Fruit fly (Drosophila melanogaster) whole organism, embryonic: ENCODE results near the gene Rchy1.

ENCODE experiments used
- Atf3 ChIP-seq: fragments of 200-800 bp; sonication (Bioruptor generic); optimal IDR thresholded peaks from 3 replicates; lab custom pipeline; 2016; ENCODE audit warnings: missing biosample characterization, missing genetic modification characterization
- CG10959 ChIP-seq: fragments of 200-800 bp; sonication (Bioruptor generic); IDR thresholded peaks from 2 replicates; pipeline ENCODE4 v1.3.6; 2022; ENCODE audit warnings: missing biosample characterization, missing genetic modification characterization
- CG11085 ChIP-seq: fragments of 200-800 bp; sonication (Bioruptor generic); IDR thresholded peaks from 2 replicates; pipeline ENCODE4 v1.3.6; 2022; ENCODE audit warnings: missing biosample characterization, missing genetic modification characterization
- CG11504 ChIP-seq: fragments of 200-800 bp; sonication (Bioruptor generic); optimal IDR thresholded peaks from 3 replicates; lab custom pipeline; 2019; ENCODE audit warnings: missing biosample characterization, mild to moderate bottlenecking, missing genetic modification characterization, moderate library complexity
- CG12155 ChIP-seq: fragments of 200-800 bp; sonication (Bioruptor generic); optimal IDR thresholded peaks from 3 replicates; lab custom pipeline; 2016; ENCODE audit warnings: missing biosample characterization, missing genetic modification characterization
- CG13123 ChIP-seq: fragments of 200-800 bp; sonication (Bioruptor generic); optimal IDR thresholded peaks from 2 replicates; lab custom pipeline; 2016; ENCODE audit warnings: missing biosample characterization, missing genetic modification characterization
- CG13624 ChIP-seq: fragments of 200-800 bp; sonication (Bioruptor generic); optimal IDR thresholded peaks from 2 replicates; lab custom pipeline; 2016; ENCODE audit warnings: missing biosample characterization, missing genetic modification characterization
- CG16779 ChIP-seq: fragments of 200-800 bp; sonication (Bioruptor generic); IDR thresholded peaks from 2 replicates; pipeline ENCODE4 v1.3.6; 2022; ENCODE audit warnings: missing biosample characterization, missing genetic modification characterization
- CG18476 ChIP-seq: fragments of 200-800 bp; sonication (Bioruptor generic); optimal IDR thresholded peaks from 2 replicates; lab custom pipeline; 2016; ENCODE audit warnings: missing biosample characterization, mild to moderate bottlenecking, missing genetic modification characterization
- CG18764 ChIP-seq: fragments of 200-800 bp; sonication (Bioruptor generic); optimal IDR thresholded peaks from 3 replicates; lab custom pipeline; 2016; ENCODE audit warnings: missing biosample characterization, missing genetic modification characterization
- CG32532 ChIP-seq: fragments of 200-800 bp; sonication (Bioruptor generic); IDR thresholded peaks from 2 replicates; pipeline ENCODE4 v1.3.6; 2022; ENCODE audit warnings: missing biosample characterization, missing genetic modification characterization
- CG3407 ChIP-seq: fragments of 200-800 bp; sonication (Bioruptor generic); optimal IDR thresholded peaks from 2 replicates; lab custom pipeline; 2018; ENCODE audit warnings: missing biosample characterization, mild to moderate bottlenecking, missing genetic modification characterization
- CG3847 ChIP-seq: fragments of 200-800 bp; sonication (Bioruptor generic); IDR thresholded peaks from 2 replicates; pipeline ENCODE4 v1.3.6; 2022; ENCODE audit warnings: missing biosample characterization, missing genetic modification characterization
- CG43689 ChIP-seq: fragments of 200-800 bp; sonication (Bioruptor generic); IDR thresholded peaks from 2 replicates; pipeline ENCODE4 v1.3.6; 2022; ENCODE audit warnings: missing biosample characterization, missing genetic modification characterization
- CG7271 ChIP-seq: fragments of 200-800 bp; sonication (Bioruptor generic); optimal IDR thresholded peaks from 2 replicates; lab custom pipeline; 2018; ENCODE audit warnings: missing biosample characterization, mild to moderate bottlenecking, missing genetic modification characterization, moderate library complexity
- CG8359 ChIP-seq: fragments of 200-800 bp; sonication (Bioruptor generic); optimal IDR thresholded peaks from 2 replicates; lab custom pipeline; 2017; ENCODE audit warnings: missing biosample characterization, mild to moderate bottlenecking, missing genetic modification characterization, borderline replicate concordance
- CG9215 ChIP-seq: fragments of 200-800 bp; sonication (Bioruptor generic); IDR thresholded peaks from 2 replicates; pipeline ENCODE4 v1.3.6; 2022; ENCODE audit warnings: missing biosample characterization, missing genetic modification characterization
- CG9817 ChIP-seq: fragments of 200-800 bp; sonication (Bioruptor generic); optimal IDR thresholded peaks from 2 replicates; lab custom pipeline; 2018; ENCODE audit warnings: missing biosample characterization, mild to moderate bottlenecking, missing genetic modification characterization, moderate library complexity
- CoRest ChIP-seq: fragments of 200-800 bp; sonication (Bioruptor generic); optimal IDR thresholded peaks from 3 replicates; lab custom pipeline; 2018; ENCODE audit warnings: missing biosample characterization, mild to moderate bottlenecking, missing genetic modification characterization, moderate library complexity
- D ChIP-seq, 2 experiments: fragments of 200-800 bp in 1 of 2; fragments of >200 bp in 1 of 2; sonication (Bioruptor generic) in 1 of 2; optimal IDR thresholded peaks; 2 replicates in 1 of 2; 3 replicates in 1 of 2; lab custom pipeline; 2017; ENCODE audit warnings: mild to moderate bottlenecking in 1 of 2, missing biosample characterization in 1 of 2, missing genetic modification characterization in 1 of 2, missing genetic modification reagents in 1 of 2
- Dp ChIP-seq: fragments of 200-800 bp; sonication (Bioruptor generic); optimal IDR thresholded peaks from 2 replicates; lab custom pipeline; 2018; ENCODE audit warnings: missing biosample characterization, mild to moderate bottlenecking, missing genetic modification characterization, moderate library complexity
- ERR ChIP-seq: fragments of 200-800 bp; sonication (Bioruptor generic); optimal IDR thresholded peaks from 2 replicates; lab custom pipeline; 2016; ENCODE audit warnings: missing biosample characterization, missing genetic modification characterization
- Ets65A ChIP-seq: fragments of 200-800 bp; sonication (Bioruptor generic); peaks from one replicate; lab custom pipeline; 2016; ENCODE audit warnings: missing biosample characterization, missing genetic modification characterization
- GATAe ChIP-seq: fragments of 200-800 bp; sonication (Bioruptor generic); conservative IDR thresholded peaks from 2 replicates; pipeline ENCODE4 v1.3.6; 2022; ENCODE audit warnings: missing biosample characterization, missing genetic modification characterization
- H15 ChIP-seq: fragments of 200-800 bp; sonication (Bioruptor generic); IDR thresholded peaks from 3 replicates; pipeline ENCODE4 v1.3.6; 2022; ENCODE audit warnings: missing biosample characterization, missing genetic modification characterization
- HLH3B ChIP-seq: fragments of 200-800 bp; sonication (Bioruptor generic); IDR thresholded peaks from 2 replicates; pipeline ENCODE4 v1.3.6; 2022; ENCODE audit warnings: missing biosample characterization, missing genetic modification characterization
- Lhr ChIP-seq: fragments of 200-800 bp; sonication (Bioruptor generic); optimal IDR thresholded peaks from 3 replicates; lab custom pipeline; 2017; ENCODE audit warnings: mild to moderate bottlenecking, missing biosample characterization, missing genetic modification reagents, missing genetic modification characterization
- Max ChIP-seq: fragments of 200-800 bp; sonication (Bioruptor generic); optimal IDR thresholded peaks from 2 replicates; lab custom pipeline; 2016; ENCODE audit warnings: missing biosample characterization, mild to moderate bottlenecking, missing genetic modification characterization
- Pdp1 ChIP-seq, 2 experiments: fragments of 200-800 bp; sonication (Bioruptor generic); optimal IDR thresholded peaks; 3 replicates each; lab custom pipeline; 2016; ENCODE audit warnings: missing biosample characterization in 2 of 2, missing genetic modification characterization in 2 of 2, mild to moderate bottlenecking in 1 of 2, moderate library complexity in 1 of 2
- TFAM ChIP-seq: fragments of 200-800 bp; sonication (Bioruptor generic); optimal IDR thresholded peaks from 2 replicates; lab custom pipeline; 2017; ENCODE audit warnings: missing biosample characterization, missing genetic modification characterization, inconsistent platforms
- al ChIP-seq: fragments of 200-800 bp; sonication (Bioruptor generic); IDR thresholded peaks from 2 replicates; pipeline ENCODE4 v1.3.6; 2022; ENCODE audit warnings: missing biosample characterization, missing genetic modification characterization
- crc ChIP-seq: fragments of 200-800 bp; sonication (Bioruptor generic); optimal IDR thresholded peaks from 2 replicates; lab custom pipeline; 2016; ENCODE audit warnings: missing biosample characterization, missing genetic modification characterization
- dysf ChIP-seq: fragments of 200-800 bp; sonication (Bioruptor generic); IDR thresholded peaks from 3 replicates; pipeline ENCODE4 v1.3.6; 2022; ENCODE audit warnings: missing biosample characterization, missing genetic modification characterization
- fd96Cb ChIP-seq: fragments of 200-800 bp; sonication (Bioruptor generic); optimal IDR thresholded peaks from 2 replicates; lab custom pipeline; 2018; ENCODE audit warnings: missing biosample characterization, mild to moderate bottlenecking, missing genetic modification characterization, moderate library complexity
- ftz-f1 ChIP-seq: fragments of 200-800 bp; sonication (Bioruptor generic); optimal IDR thresholded peaks from 2 replicates; lab custom pipeline; 2016; ENCODE audit warnings: missing biosample characterization, missing genetic modification characterization
- gce ChIP-seq: fragments of 200-800 bp; sonication (Bioruptor generic); IDR thresholded peaks from 3 replicates; pipeline ENCODE4 v1.3.6; 2022; ENCODE audit warnings: missing biosample characterization, missing genetic modification characterization
- inv ChIP-seq: fragments of 200-800 bp; sonication (Bioruptor generic); IDR thresholded peaks from 2 replicates; pipeline ENCODE4 v1.3.6; 2022; ENCODE audit warnings: missing biosample characterization, missing genetic modification characterization; ENCODE audit not compliant: partially characterized antibody
- kay ChIP-seq: fragments of 200-800 bp; sonication (Bioruptor generic); optimal IDR thresholded peaks from 2 replicates; lab custom pipeline; 2016; ENCODE audit warnings: missing biosample characterization, missing genetic modification characterization
- nau ChIP-seq: fragments of 200-800 bp; sonication (Bioruptor generic); optimal IDR thresholded peaks from 3 replicates; lab custom pipeline; 2017; ENCODE audit warnings: missing biosample characterization, mild to moderate bottlenecking, missing genetic modification characterization, missing genetic modification reagents
- otp ChIP-seq: fragments of 200-800 bp; sonication (Bioruptor generic); IDR thresholded peaks from 3 replicates; pipeline ENCODE4, ENCODE4 v1.3.6; 2022; ENCODE audit warnings: missing biosample characterization, missing genetic modification characterization
- repo ChIP-seq: fragments of 200-800 bp; sonication (Bioruptor generic); optimal IDR thresholded peaks from 2 replicates; lab custom pipeline; 2016; ENCODE audit warnings: missing biosample characterization, missing genetic modification characterization
- ro ChIP-seq: fragments of 200-800 bp; sonication (Bioruptor generic); IDR thresholded peaks from 2 replicates; pipeline ENCODE4 v1.3.6; 2022; ENCODE audit warnings: missing biosample characterization, missing genetic modification characterization
- scrt ChIP-seq: fragments of 200-800 bp; sonication (Bioruptor generic); optimal IDR thresholded peaks from 2 replicates; lab custom pipeline; 2018; ENCODE audit warnings: missing biosample characterization, mild to moderate bottlenecking, missing genetic modification characterization, moderate library complexity
- sd ChIP-seq: fragments of 200-800 bp; sonication (Bioruptor generic); optimal IDR thresholded peaks from 3 replicates; lab custom pipeline; 2018; ENCODE audit warnings: missing biosample characterization, mild to moderate bottlenecking, missing genetic modification characterization, moderate library complexity
- sisA ChIP-seq: fragments of 200-800 bp; sonication (Bioruptor generic); IDR thresholded peaks from 2 replicates; pipeline ENCODE4 v1.3.6; 2022; ENCODE audit warnings: missing biosample characterization, missing genetic modification characterization
- slp2 ChIP-seq: fragments of 200-800 bp; sonication (Bioruptor generic); optimal IDR thresholded peaks from 2 replicates; lab custom pipeline; 2016; ENCODE audit warnings: missing biosample characterization, missing genetic modification characterization
- so ChIP-seq: fragments of 200-800 bp; sonication (Bioruptor generic); IDR thresholded peaks from 3 replicates; pipeline ENCODE4 v1.3.6; 2022; ENCODE audit warnings: missing biosample characterization, missing genetic modification characterization
- sob ChIP-seq: fragments of 200-800 bp; sonication (Bioruptor generic); IDR thresholded peaks from 2 replicates; pipeline ENCODE4 v1.3.6; 2022; ENCODE audit warnings: missing biosample characterization, missing genetic modification characterization
- trh ChIP-seq: fragments of 200-800 bp; sonication (Bioruptor generic); optimal IDR thresholded peaks from 2 replicates; lab custom pipeline; 2016; ENCODE audit warnings: missing biosample characterization, missing genetic modification characterization
- tx ChIP-seq: fragments of 200-800 bp; sonication (Bioruptor generic); optimal IDR thresholded peaks from 2 replicates; lab custom pipeline; 2016; ENCODE audit warnings: missing biosample characterization, missing genetic modification characterization
- vvl ChIP-seq: fragments of 200-800 bp; sonication (Bioruptor generic); IDR thresholded peaks from 2 replicates; pipeline ENCODE4 v1.3.6; 2022; ENCODE audit warnings: missing biosample characterization, missing genetic modification characterization
- zf30C ChIP-seq: fragments of 200-800 bp; sonication (Bioruptor generic); optimal IDR thresholded peaks from 3 replicates; lab custom pipeline; 2018; ENCODE audit warnings: missing biosample characterization, mild to moderate bottlenecking, missing genetic modification characterization

Gene Rchy1

dm6 chr2L:6498448-6498847 is 33.0 kb upstream of the Rchy1 start, which contains the start of gene CG31637 (continued):
- no peak for TF ChIP-seq ERR (GFP tag; lab: Kevin White, UChicago)
- TF ChIP-seq CG18476 (GFP tag; lab: Kevin White, UChicago), result no peak
- peak; percentile 64 for TF ChIP-seq Dp (GFP tag; lab: Kevin White, UChicago)
- TF ChIP-seq inv (GFP tag; lab: Robert Waterston, UW), result no peak; the same call in 1 of the 2 replicates
- TF ChIP-seq CoRest (tag; lab: Kevin White, UChicago), result peak; percentile 30
- TF ChIP-seq repo, result no peak
- TF ChIP-seq sisA, result no peak
- TF ChIP-seq fd96Cb, result no peak
- TF ChIP-seq H15 (GFP tag; lab: Robert Waterston, UW), result no peak
- no peak for TF ChIP-seq al (GFP tag; lab: Robert Waterston, UW)
- no peak for TF ChIP-seq CG8359 (GFP tag; lab: Kevin White, UChicago)
- peak; percentile 61 for TF ChIP-seq CG13624 (GFP tag; lab: Kevin White, UChicago)
- no peak for TF ChIP-seq slp2 (GFP tag; lab: Kevin White, UChicago)
- TF ChIP-seq ftz-f1 (GFP tag; lab: Kevin White, UChicago), result peak; percentile 9
- TF ChIP-seq CG43689, result no peak
- TF ChIP-seq CG10959 (GFP tag; lab: Robert Waterston, UW), result no peak
- no peak for TF ChIP-seq HLH3B (GFP tag; lab: Robert Waterston, UW)
- peak; percentile 17 for TF ChIP-seq CG9817 (tag; lab: Kevin White, UChicago)
- no peak for TF ChIP-seq crc (GFP tag; lab: Kevin White, UChicago)
- TF ChIP-seq zf30C (GFP tag; lab: Kevin White, UChicago), result peak; percentile 42
- peak; percentile 42; the same call in 1 of the 2 replicates for TF ChIP-seq CG3847 (GFP tag; lab: Robert Waterston, UW)
- 0 out of 2 replicates have a peak, but pooled peaks have one; percentile 19 for TF ChIP-seq sob (GFP tag; lab: Robert Waterston, UW)
- no peak for TF ChIP-seq GATAe
- no peak for TF ChIP-seq nau
- TF ChIP-seq CG9215, result no peak
- TF ChIP-seq CG16779, result no peak
- TF ChIP-seq ro (GFP tag; lab: Robert Waterston, UW), result no peak
- no peak for TF ChIP-seq gce (GFP tag; lab: Robert Waterston, UW)
- TF ChIP-seq vvl, result peak; percentile 68
- TF ChIP-seq CG12155 (GFP tag; lab: Kevin White, UChicago), result peak; percentile 26
- TF ChIP-seq Ets65A (GFP tag; lab: Kevin White, UChicago), result peak; percentile 82
- peak in 1 of 2 experiments; percentile 62 for TF ChIP-seq Pdp1 (GFP tag; optimal IDR thresholded peaks at IDR 0.05; lab: Kevin White, UChicago)
- no peak for TF ChIP-seq CG13123
- TF ChIP-seq Max (GFP tag; lab: Kevin White, UChicago), result no peak
- no peak for TF ChIP-seq CG11085 (GFP tag; lab: Robert Waterston, UW)
- TF ChIP-seq otp (GFP tag; lab: Robert Waterston, UW), result no peak
- TF ChIP-seq D (optimal IDR thresholded peaks at IDR 0.05; lab: Kevin White, UChicago), result no peak
- no peak for TF ChIP-seq D (GFP tag; optimal IDR thresholded peaks at IDR 0.05; lab: Kevin White, UChicago)
- TF ChIP-seq Lhr (GFP tag; lab: Kevin White, UChicago), result peak; percentile 86
- no peak for TF ChIP-seq TFAM
- TF ChIP-seq CG11504 (tag; lab: Kevin White, UChicago), result no peak
- no peak for TF ChIP-seq CG18764
- no peak for TF ChIP-seq scrt (GFP tag; lab: Kevin White, UChicago)
- no peak for TF ChIP-seq kay
- TF ChIP-seq sd (tag; lab: Kevin White, UChicago), result peak; percentile 31
- TF ChIP-seq so, result 0 out of 3 replicates have a peak, but pooled peaks have one; percentile 15
- TF ChIP-seq trh (GFP tag; lab: Kevin White, UChicago), result no peak
- no peak for TF ChIP-seq dysf (GFP tag; lab: Robert Waterston, UW)
- no peak for TF ChIP-seq Atf3 (GFP tag; lab: Kevin White, UChicago)
- TF ChIP-seq tx (GFP tag; lab: Kevin White, UChicago), result no peak
- no peak for TF ChIP-seq CG3407 (GFP tag; lab: Kevin White, UChicago)
- no peak for TF ChIP-seq CG7271
- no peak for TF ChIP-seq CG32532 (GFP tag; lab: Robert Waterston, UW)
